Fruit fly (Drosophila melanogaster) whole organism, embryonic: ENCODE results near the gene yl.

ENCODE experiments used
- Atf6 ChIP-seq: fragments of 200-800 bp; sonication (Bioruptor generic); IDR thresholded peaks from 2 replicates; pipeline ENCODE4 v1.3.6; 2022; ENCODE audit warnings: missing biosample characterization, missing genetic modification characterization
- CG12236 ChIP-seq: fragments of 200-800 bp; sonication (Bioruptor generic); optimal IDR thresholded peaks from 2 replicates; lab custom pipeline; 2016; ENCODE audit warnings: missing biosample characterization, missing genetic modification characterization
- CG15601 ChIP-seq: fragments of 200-800 bp; sonication (Bioruptor generic); optimal IDR thresholded peaks from 3 replicates; lab custom pipeline; 2019; ENCODE audit warnings: missing biosample characterization, mild to moderate bottlenecking, missing genetic modification characterization, moderate library complexity
- CG16815 ChIP-seq: fragments of 200-800 bp; sonication (Bioruptor generic); optimal IDR thresholded peaks from 3 replicates; lab custom pipeline; 2017; ENCODE audit warnings: missing biosample characterization, mild to moderate bottlenecking, missing genetic modification characterization
- CG30431 ChIP-seq: fragments of 200-800 bp; sonication (Bioruptor generic); optimal IDR thresholded peaks from 2 replicates; lab custom pipeline; 2017; ENCODE audit warnings: missing biosample characterization, missing genetic modification characterization
- CG7745 ChIP-seq: fragments of 200-800 bp; sonication (Bioruptor generic); optimal IDR thresholded peaks from 2 replicates; lab custom pipeline; 2018; ENCODE audit warnings: missing biosample characterization, mild to moderate bottlenecking, missing genetic modification characterization, moderate library complexity
- Dip2 ChIP-seq: fragments of 200-800 bp; sonication (Bioruptor generic); IDR thresholded peaks from 2 replicates; pipeline ENCODE4 v1.3.6; 2022; ENCODE audit warnings: missing biosample characterization, missing genetic modification characterization
- NK7.1 ChIP-seq: fragments of 200-800 bp; sonication (Bioruptor generic); optimal IDR thresholded peaks from 3 replicates; lab custom pipeline; 2016; ENCODE audit warnings: missing biosample characterization, missing genetic modification characterization
- eyg ChIP-seq: fragments of 200-800 bp; sonication (Bioruptor generic); optimal IDR thresholded peaks from 3 replicates; lab custom pipeline; 2016; ENCODE audit warnings: missing biosample characterization, missing genetic modification characterization
- h ChIP-seq: fragments of >200 bp; optimal IDR thresholded peaks from 2 replicates; lab custom pipeline; 2017
- mirr ChIP-seq: fragments of 200-800 bp; sonication (Bioruptor generic); optimal IDR thresholded peaks from 3 replicates; lab custom pipeline; 2018; ENCODE audit warnings: missing biosample characterization, mild to moderate bottlenecking, missing genetic modification characterization
- sna ChIP-seq: fragments of 200-800 bp; sonication (Bioruptor generic); IDR thresholded peaks from 2 replicates; pipeline ENCODE4 v1.3.6; 2022; ENCODE audit warnings: missing biosample characterization, missing genetic modification characterization; ENCODE audit not compliant: partially characterized antibody

DNA sequence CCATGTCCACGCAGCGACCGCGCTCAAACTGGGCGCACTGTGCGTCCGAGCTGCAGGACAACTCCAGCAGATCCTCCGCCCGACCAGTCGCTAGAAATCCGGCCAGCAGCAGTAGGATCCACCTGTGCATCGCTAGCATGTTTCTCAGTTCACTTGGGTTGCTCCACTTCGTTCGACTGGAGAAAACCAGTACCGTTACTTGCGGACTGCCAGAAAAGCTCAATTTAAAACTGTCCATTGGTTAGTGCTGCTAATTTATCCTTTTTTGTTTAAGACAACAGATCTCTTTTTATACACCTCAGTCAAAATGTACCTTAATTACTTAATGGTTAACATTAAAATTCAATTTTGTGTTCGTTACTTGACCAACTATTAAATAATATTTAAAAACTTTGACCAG is 32.7 kb downstream of the yl start, which contains the start of gene CG11674:
- TF ChIP-seq CG7745 (tag; lab: Kevin White, UChicago) (no peak), Atf6 (GFP tag; lab: Robert Waterston, UW) (no peak), CG16815 (GFP tag; lab: Kevin White, UChicago) (no peak), NK7.1 (GFP tag; lab: Kevin White, UChicago) (no peak), CG30431 (GFP tag; lab: Kevin White, UChicago) (no peak), h (lab: Kevin White, UChicago) (no peak), sna (no peak), mirr (GFP tag; lab: Kevin White, UChicago) (no peak), CG15601 (tag; lab: Kevin White, UChicago) (no peak), eyg (GFP tag; lab: Kevin White, UChicago) (no peak), CG12236 (no peak), Dip2 (no peak)
